Worm (Caenorhabditis elegans): ENCODE results near the gene K12H6.5.

ce11 chrII:2830144-2830543 is 4.2 kb upstream of the K12H6.5 start:
- TF ChIP-seq nhr-77 (tag; optimal IDR thresholded peaks at IDR 0.05) (no peak), nhr-23 (tag; optimal IDR thresholded peaks at IDR 0.05) (no peak), ceh-82 (tag; optimal IDR thresholded peaks at IDR 0.05) (no peak)

Measured in whole organism, L2 larva.